Fruit fly (Drosophila melanogaster) whole organism, embryonic: ENCODE measurements around the gene mTerf3.

Experiments
- Abd-B ChIP-seq: fragments of 200-800 bp; sonication (Bioruptor generic); optimal IDR thresholded peaks from 2 replicates; lab custom pipeline; 2018; ENCODE audit warnings: missing biosample characterization, mild to moderate bottlenecking, missing genetic modification characterization, moderate library complexity
- Atf6 ChIP-seq: fragments of 200-800 bp; sonication (Bioruptor generic); IDR thresholded peaks from 2 replicates; pipeline ENCODE4 v1.3.6; 2022; ENCODE audit warnings: missing biosample characterization, missing genetic modification characterization
- Bteb2 ChIP-seq: fragments of 200-800 bp; sonication (Bioruptor generic); optimal IDR thresholded peaks from 2 replicates; lab custom pipeline; 2016; ENCODE audit warnings: missing biosample characterization, missing genetic modification characterization
- CG10543 ChIP-seq: fragments of 200-800 bp; sonication (Bioruptor generic); optimal IDR thresholded peaks from 3 replicates; lab custom pipeline; 2017; ENCODE audit warnings: missing biosample characterization, mild to moderate bottlenecking, missing genetic modification characterization, moderate library complexity
- CG10959 ChIP-seq: fragments of 200-800 bp; sonication (Bioruptor generic); IDR thresholded peaks from 2 replicates; pipeline ENCODE4 v1.3.6; 2022; ENCODE audit warnings: missing biosample characterization, missing genetic modification characterization
- CG12299 ChIP-seq: fragments of 200-800 bp; sonication (Bioruptor generic); optimal IDR thresholded peaks from 2 replicates; lab custom pipeline; 2018; ENCODE audit warnings: missing biosample characterization, mild to moderate bottlenecking, missing genetic modification characterization
- CG12391 ChIP-seq: fragments of 200-800 bp; sonication (Bioruptor generic); optimal IDR thresholded peaks from 3 replicates; lab custom pipeline; 2018; ENCODE audit warnings: missing biosample characterization, mild to moderate bottlenecking, missing genetic modification characterization, moderate library complexity
- CG13123 ChIP-seq: fragments of 200-800 bp; sonication (Bioruptor generic); optimal IDR thresholded peaks from 2 replicates; lab custom pipeline; 2016; ENCODE audit warnings: missing biosample characterization, missing genetic modification characterization
- CG15011 ChIP-seq: fragments of 200-800 bp; sonication (Bioruptor generic); optimal IDR thresholded peaks from 3 replicates; lab custom pipeline; 2018; ENCODE audit warnings: missing biosample characterization, mild to moderate bottlenecking, missing genetic modification characterization
- CG1529 ChIP-seq: fragments of 200-800 bp; sonication (Bioruptor generic); optimal IDR thresholded peaks from 3 replicates; lab custom pipeline; 2018; ENCODE audit warnings: missing biosample characterization, missing genetic modification characterization
- CG17912 ChIP-seq: fragments of 200-800 bp; sonication (Bioruptor generic); optimal IDR thresholded peaks from 2 replicates; lab custom pipeline; 2018; ENCODE audit warnings: missing biosample characterization, mild to moderate bottlenecking, missing genetic modification characterization
- CG1792 ChIP-seq: fragments of 200-800 bp; sonication (Bioruptor generic); optimal IDR thresholded peaks from 2 replicates; lab custom pipeline; 2016; ENCODE audit warnings: missing biosample characterization, missing genetic modification characterization
- CG2129 ChIP-seq: fragments of 200-800 bp; sonication (Bioruptor generic); IDR thresholded peaks from 2 replicates; pipeline ENCODE4 v1.3.6; 2022; ENCODE audit warnings: missing biosample characterization, missing genetic modification characterization; ENCODE audit not compliant: partially characterized antibody
- CG32767 ChIP-seq: fragments of 200-800 bp; sonication (Bioruptor generic); IDR thresholded peaks from 2 replicates; pipeline ENCODE4 v1.3.6; 2022; ENCODE audit warnings: missing biosample characterization, missing genetic modification characterization
- CG34224 ChIP-seq: fragments of 200-800 bp; sonication (Bioruptor generic); IDR thresholded peaks from 3 replicates; pipeline ENCODE4 v1.3.6; 2022; ENCODE audit warnings: missing biosample characterization, missing genetic modification characterization; ENCODE audit not compliant: partially characterized antibody
- CG3995 ChIP-seq: fragments of 200-800 bp; sonication (Bioruptor generic); optimal IDR thresholded peaks from 3 replicates; lab custom pipeline; 2016; ENCODE audit warnings: missing biosample characterization, missing genetic modification characterization
- CG7271 ChIP-seq: fragments of 200-800 bp; sonication (Bioruptor generic); optimal IDR thresholded peaks from 2 replicates; lab custom pipeline; 2018; ENCODE audit warnings: missing biosample characterization, mild to moderate bottlenecking, missing genetic modification characterization, moderate library complexity
- CG7556 ChIP-seq: fragments of 200-800 bp; sonication (Bioruptor generic); optimal IDR thresholded peaks from 2 replicates; lab custom pipeline; 2017; ENCODE audit warnings: missing biosample characterization, mild to moderate bottlenecking, missing genetic modification characterization
- CG9797 ChIP-seq: fragments of 200-800 bp; sonication (Bioruptor generic); optimal IDR thresholded peaks from 3 replicates; lab custom pipeline; 2018; ENCODE audit warnings: missing biosample characterization, mild to moderate bottlenecking, missing genetic modification characterization
- CG9876 ChIP-seq: fragments of 200-800 bp; sonication (Bioruptor generic); optimal IDR thresholded peaks from 2 replicates; lab custom pipeline; 2016; ENCODE audit warnings: missing biosample characterization, missing genetic modification characterization
- CG9932 ChIP-seq: fragments of 200-800 bp; sonication (Bioruptor generic); IDR thresholded peaks from 2 replicates; pipeline ENCODE4 v1.3.6; 2022; ENCODE audit warnings: missing biosample characterization, missing genetic modification characterization
- Deaf1 ChIP-seq: fragments of 200-800 bp; optimal IDR thresholded peaks from 3 replicates; lab custom pipeline; 2019; ENCODE audit warnings: missing biosample characterization, mild to moderate bottlenecking, missing genetic modification characterization, moderate library complexity
- Dll ChIP-seq: fragments of 200-800 bp; sonication (Bioruptor generic); IDR thresholded peaks from 4 replicates; pipeline ENCODE4 v1.3.6; 2022; ENCODE audit warnings: missing biosample characterization, missing genetic modification characterization; ENCODE audit not compliant: partially characterized antibody
- Doc2 ChIP-seq: fragments of 200-800 bp; sonication (Bioruptor generic); IDR thresholded peaks from 2 replicates; pipeline ENCODE4 v1.3.6; 2022; ENCODE audit warnings: missing biosample characterization, missing genetic modification characterization
- Gsc ChIP-seq: fragments of 200-800 bp; sonication (Bioruptor generic); IDR thresholded peaks from 2 replicates; pipeline ENCODE4 v1.3.6; 2022; ENCODE audit warnings: missing biosample characterization, missing genetic modification characterization
- Max ChIP-seq: fragments of 200-800 bp; sonication (Bioruptor generic); optimal IDR thresholded peaks from 2 replicates; lab custom pipeline; 2016; ENCODE audit warnings: missing biosample characterization, mild to moderate bottlenecking, missing genetic modification characterization
- NC2α ChIP-seq: fragments of 200-800 bp; sonication (Bioruptor generic); optimal IDR thresholded peaks from 2 replicates; lab custom pipeline; 2016; ENCODE audit warnings: missing biosample characterization, missing genetic modification characterization
- NfI ChIP-seq: fragments of 200-800 bp; sonication (Bioruptor generic); optimal IDR thresholded peaks from 3 replicates; lab custom pipeline; 2018; ENCODE audit warnings: missing biosample characterization, mild to moderate bottlenecking, missing genetic modification characterization, moderate library complexity
- Oaz ChIP-seq: fragments of 200-800 bp; sonication (Bioruptor generic); IDR thresholded peaks from 2 replicates; pipeline ENCODE4 v1.3.6; 2022; ENCODE audit warnings: missing biosample characterization, missing genetic modification characterization
- Vsx1 ChIP-seq: fragments of 200-800 bp; sonication (Bioruptor generic); optimal IDR thresholded peaks from 2 replicates; lab custom pipeline; 2017; ENCODE audit warnings: missing biosample characterization, mild to moderate bottlenecking, missing genetic modification characterization, missing genetic modification reagents
- az2 ChIP-seq: fragments of 200-800 bp; sonication (Bioruptor generic); optimal IDR thresholded peaks from 3 replicates; lab custom pipeline; 2016; ENCODE audit warnings: missing biosample characterization, missing genetic modification characterization
- bigmax ChIP-seq: fragments of 200-800 bp; sonication (Bioruptor generic); optimal IDR thresholded peaks from 2 replicates; lab custom pipeline; 2018; ENCODE audit warnings: missing biosample characterization, mild to moderate bottlenecking, missing genetic modification characterization
- croc ChIP-seq: fragments of 200-800 bp; sonication (Bioruptor generic); conservative IDR thresholded peaks from 3 replicates; pipeline ENCODE4 v1.3.6; 2022; ENCODE audit warnings: missing biosample characterization, missing genetic modification characterization
- dan ChIP-seq: fragments of 200-800 bp; sonication (Bioruptor generic); IDR thresholded peaks from 2 replicates; pipeline ENCODE4 v1.3.6; 2022; ENCODE audit warnings: missing biosample characterization, missing genetic modification characterization
- dati ChIP-seq: fragments of 200-800 bp; sonication (Bioruptor generic); IDR thresholded peaks from 2 replicates; pipeline ENCODE4 v1.3.6; 2022; ENCODE audit warnings: missing biosample characterization, missing genetic modification characterization
- dysf ChIP-seq: fragments of 200-800 bp; sonication (Bioruptor generic); IDR thresholded peaks from 3 replicates; pipeline ENCODE4 v1.3.6; 2022; ENCODE audit warnings: missing biosample characterization, missing genetic modification characterization
- fd3F ChIP-seq: fragments of 200-800 bp; sonication (Bioruptor generic); optimal IDR thresholded peaks from 2 replicates; lab custom pipeline; 2018; ENCODE audit warnings: missing biosample characterization, mild to moderate bottlenecking, missing genetic modification characterization, moderate library complexity
- h ChIP-seq: fragments of >200 bp; optimal IDR thresholded peaks from 2 replicates; lab custom pipeline; 2017
- mam ChIP-seq: fragments of 200-800 bp; sonication (Bioruptor generic); optimal IDR thresholded peaks from 3 replicates; lab custom pipeline; 2016; ENCODE audit warnings: missing biosample characterization, missing genetic modification characterization
- org-1 ChIP-seq: fragments of 200-800 bp; sonication (Bioruptor generic); optimal IDR thresholded peaks from 2 replicates; lab custom pipeline; 2017; ENCODE audit warnings: missing biosample characterization, missing genetic modification characterization
- p53 ChIP-seq: fragments of 200-800 bp; sonication (Bioruptor generic); optimal IDR thresholded peaks from 2 replicates; lab custom pipeline; 2016; ENCODE audit warnings: missing biosample characterization, missing genetic modification characterization
- pb ChIP-seq: fragments of 200-800 bp; sonication (Bioruptor generic); optimal IDR thresholded peaks from 3 replicates; lab custom pipeline; 2016; ENCODE audit warnings: missing biosample characterization, missing genetic modification characterization
- prd ChIP-seq, 3 experiments: fragments of >200 bp in 2 of 3; fragments of 200-800 bp in 1 of 3; sonication (Bioruptor generic) in 1 of 3; optimal IDR thresholded peaks in 2 of 3; IDR thresholded peaks in 1 of 3; 2 replicates in 2 of 3; 3 replicates in 1 of 3; pipeline versions ENCODE4 v1.3.6 to Lab custom; 2017 to 2022; ENCODE audit warnings: missing biosample characterization in 1 of 3, missing genetic modification characterization in 1 of 3
- repo ChIP-seq: fragments of 200-800 bp; sonication (Bioruptor generic); optimal IDR thresholded peaks from 2 replicates; lab custom pipeline; 2016; ENCODE audit warnings: missing biosample characterization, missing genetic modification characterization
- ro ChIP-seq: fragments of 200-800 bp; sonication (Bioruptor generic); IDR thresholded peaks from 2 replicates; pipeline ENCODE4 v1.3.6; 2022; ENCODE audit warnings: missing biosample characterization, missing genetic modification characterization
- sens ChIP-seq: fragments of 200-800 bp; sonication (Bioruptor generic); peaks from one replicate; lab custom pipeline; 2016; ENCODE audit warnings: missing biosample characterization, missing genetic modification characterization
- sug ChIP-seq: fragments of 200-800 bp; optimal IDR thresholded peaks from 2 replicates; lab custom pipeline; 2019; ENCODE audit warnings: missing biosample characterization, mild to moderate bottlenecking, missing genetic modification characterization, moderate library complexity
- toy ChIP-seq: fragments of 200-800 bp; sonication (Bioruptor generic); IDR thresholded peaks from 2 replicates; pipeline ENCODE4 v1.3.6; 2022; ENCODE audit warnings: missing biosample characterization, missing genetic modification characterization
- unc-4 ChIP-seq: fragments of 200-800 bp; sonication (Bioruptor generic); IDR thresholded peaks from 2 replicates; pipeline ENCODE4 v1.3.6; 2022; ENCODE audit warnings: missing biosample characterization, missing genetic modification characterization; ENCODE audit not compliant: partially characterized antibody
- vfl ChIP-seq: fragments of 200-800 bp; sonication (Bioruptor generic); optimal IDR thresholded peaks from 2 replicates; lab custom pipeline; 2016; ENCODE audit warnings: missing biosample characterization, missing genetic modification characterization

mTerf3 gene

DNA sequence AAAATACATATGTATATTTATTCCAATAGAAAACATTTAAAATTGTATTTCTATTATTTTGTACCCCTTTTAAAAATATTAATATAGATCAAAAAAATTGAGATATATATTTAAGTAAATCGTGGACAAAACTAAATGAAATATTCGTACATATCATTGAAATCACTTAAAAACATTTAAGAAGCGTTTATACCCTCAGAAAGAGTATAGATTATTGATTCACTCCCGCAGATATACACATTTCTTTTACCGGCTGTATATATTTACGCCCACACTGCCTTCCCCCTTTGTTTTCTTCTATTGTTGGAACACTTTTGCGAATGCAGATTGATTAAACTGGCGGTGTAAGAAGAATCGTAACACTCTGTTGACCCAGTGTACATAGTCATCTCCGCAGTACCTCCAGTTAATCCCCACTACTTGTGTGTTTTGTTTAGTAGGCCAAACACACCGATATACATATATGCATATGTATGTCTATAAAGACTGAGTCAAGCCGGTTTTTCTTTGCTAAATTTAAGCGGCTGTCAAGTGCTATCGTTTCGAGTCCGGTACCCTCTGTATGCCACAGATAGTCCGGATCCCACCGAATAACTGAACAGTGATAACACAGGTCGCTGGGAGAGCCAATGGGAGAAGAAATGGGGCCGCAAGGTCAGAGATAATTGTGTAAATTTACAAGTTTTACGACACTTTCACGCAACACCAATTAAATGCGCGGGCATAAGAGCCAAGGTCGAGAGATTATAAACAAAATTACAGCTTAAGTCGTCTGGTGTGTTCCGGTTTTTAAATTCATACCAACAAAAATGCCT, 48.9 kb downstream of the mTerf3 start (continued):
- TF ChIP-seq repo (peak; percentile 23), NC2α (peak; percentile 60), Abd-B (GFP tag; lab: Kevin White, UChicago) (peak; percentile 40), dan (no peak), pb (GFP tag; lab: Kevin White, UChicago) (peak; percentile 4), sug (no peak), CG10959 (GFP tag; lab: Robert Waterston, UW) (peak; percentile 6; the same call in 1 of the 2 replicates), CG15011 (GFP tag; lab: Kevin White, UChicago) (peak; percentile 73), Atf6 (0 out of 2 replicates have a peak, but pooled peaks have one; percentile 29), Vsx1 (peak; percentile 38), Bteb2 (peak; percentile 13), CG17912 (GFP tag; lab: Kevin White, UChicago) (peak; percentile 64), p53 (GFP tag; lab: Kevin White, UChicago) (peak; percentile 50), az2 (GFP tag; lab: Kevin White, UChicago) (no peak), prd (optimal IDR thresholded peaks at IDR 0.05; lab: Kevin White, UChicago) (no peak), prd (GFP tag; IDR thresholded peaks at IDR 0.05; lab: Robert Waterston, UW) (no peak), sens (GFP tag; lab: Kevin White, UChicago) (peak; percentile 95), CG34224 (GFP tag; lab: Robert Waterston, UW) (no peak), CG1792 (GFP tag; lab: Kevin White, UChicago) (peak; percentile 87), unc-4 (no peak), CG13123 (GFP tag; lab: Kevin White, UChicago) (peak; percentile 65), ro (no peak), CG1529 (GFP tag; lab: Kevin White, UChicago) (peak; percentile 73), Oaz (no peak), CG7556 (GFP tag; lab: Kevin White, UChicago) (peak; percentile 44), toy (GFP tag; lab: Robert Waterston, UW) (no peak), CG10543 (peak; percentile 43), CG7271 (no peak), CG2129 (GFP tag; lab: Robert Waterston, UW) (no peak), Doc2 (GFP tag; lab: Robert Waterston, UW) (no peak), Gsc (GFP tag; lab: Robert Waterston, UW) (no peak), croc (GFP tag; lab: Robert Waterston, UW) (no peak), vfl (GFP tag; lab: Kevin White, UChicago) (no peak), dysf (no peak), h (lab: Kevin White, UChicago) (no peak), bigmax (GFP tag; lab: Kevin White, UChicago) (peak; percentile 3), CG3995 (GFP tag; lab: Kevin White, UChicago) (peak; percentile 6), CG12299 (no peak), dati (GFP tag; lab: Robert Waterston, UW) (no peak), fd3F (no peak), CG12391 (tag; lab: Kevin White, UChicago) (peak; percentile 25), Deaf1 (no peak), org-1 (GFP tag; lab: Kevin White, UChicago) (peak; percentile 76), CG9797 (GFP tag; lab: Kevin White, UChicago) (no peak), NfI (GFP tag; lab: Kevin White, UChicago) (peak; percentile 27), CG9876 (GFP tag; lab: Kevin White, UChicago) (peak; percentile 11), mam (peak; percentile 27), CG9932 (GFP tag; lab: Robert Waterston, UW) (no peak), Dll (no peak), Max (GFP tag; lab: Kevin White, UChicago) (peak; percentile 6), CG32767 (GFP tag; lab: Robert Waterston, UW) (no peak)
